Fruit fly (Drosophila melanogaster): ENCODE data around the gene east.

The east gene

DNA sequence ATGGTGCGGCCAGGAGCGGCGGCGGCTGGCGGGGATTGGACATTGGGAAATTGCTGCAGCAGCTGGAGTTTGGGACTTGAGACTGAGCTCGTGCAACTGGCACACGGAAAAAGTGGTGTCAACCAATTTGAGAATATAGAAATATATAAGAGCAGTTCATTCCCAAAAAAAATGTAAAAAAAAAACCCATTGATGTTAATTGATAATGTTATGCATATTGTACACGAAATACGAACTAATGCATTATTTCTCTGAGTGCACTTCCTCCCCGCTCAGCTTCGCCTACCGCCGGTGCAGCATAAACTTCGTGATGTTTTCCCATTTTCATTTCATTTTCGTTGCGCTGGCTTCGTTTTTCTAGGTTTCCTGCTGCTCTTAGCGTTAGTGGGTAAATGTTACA, 31.0 kb upstream of the east start:
- TF ChIP-seq rn (GFP tag; IDR thresholded peaks at IDR 0.05) (peak; percentile 70), CG32121 (GFP tag; IDR thresholded peaks at IDR 0.05) (peak; percentile 86), fd96Ca (GFP tag; IDR thresholded peaks at IDR 0.05) (peak; percentile 84), CG4496 (GFP tag; IDR thresholded peaks at IDR 0.05) (peak; percentile 88), CG13204 (GFP tag; optimal IDR thresholded peaks at IDR 0.05) (no peak), CG8301 (tag; optimal IDR thresholded peaks at IDR 0.05) (peak; percentile 37), D1 (tag; optimal IDR thresholded peaks at IDR 0.05) (no peak), CG14655 (GFP tag; optimal IDR thresholded peaks at IDR 0.05) (peak; percentile 50), CG34367 (tag; optimal IDR thresholded peaks at IDR 0.05) (no peak), CG9948 (tag; optimal IDR thresholded peaks at IDR 0.05) (no peak), Snoo (tag; optimal IDR thresholded peaks at IDR 0.05) (no peak), CG8159 (tag; optimal IDR thresholded peaks at IDR 0.05) (no peak), CG17806 (tag; optimal IDR thresholded peaks at IDR 0.05) (no peak), Pif1A (GFP tag; optimal IDR thresholded peaks at IDR 0.05) (no peak), Pif1B (GFP tag; optimal IDR thresholded peaks at IDR 0.05) (no peak), EcR (GFP tag; optimal IDR thresholded peaks at IDR 0.05) (no peak), gl (tag; optimal IDR thresholded peaks at IDR 0.05) (no peak), Ets98B (GFP tag; IDR thresholded peaks at IDR 0.05) (peak; percentile 86), CG10348 (GFP tag; IDR thresholded peaks at IDR 0.05) (0 out of 2 replicates have a peak, but pooled peaks have one; percentile 17), CG12605 (GFP tag; IDR thresholded peaks at IDR 0.05) (peak; percentile 48), CG15710 (tag; optimal IDR thresholded peaks at IDR 0.05) (no peak)

DNA sequence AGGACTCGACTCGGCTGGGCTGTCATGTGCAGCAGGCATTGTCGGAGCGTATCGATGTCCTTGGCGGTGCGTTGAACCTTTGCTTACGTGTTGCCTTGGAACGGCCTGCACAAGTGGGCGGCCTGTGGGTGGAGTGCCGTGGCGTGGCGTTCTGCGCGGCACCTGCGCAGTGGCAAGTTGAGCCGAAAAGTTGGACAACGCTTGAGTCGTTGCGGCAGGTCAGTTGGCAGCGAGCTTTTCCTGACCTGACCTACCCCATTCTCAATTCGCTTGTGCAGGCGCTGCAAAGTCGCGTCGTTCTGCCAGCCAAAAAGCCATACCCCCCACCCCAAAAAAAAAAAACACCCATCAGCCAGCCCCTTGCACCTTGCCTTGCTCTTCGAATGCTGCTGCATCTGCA, 28.9 kb upstream of the east start:
- peak; percentile 49 for TF ChIP-seq EcR (GFP tag; optimal IDR thresholded peaks at IDR 0.05)
- TF ChIP-seq CG9948 (tag; optimal IDR thresholded peaks at IDR 0.05): no peak
- TF ChIP-seq Ets98B (GFP tag; IDR thresholded peaks at IDR 0.05): no peak
- no peak for TF ChIP-seq CG8159 (tag; optimal IDR thresholded peaks at IDR 0.05)
- TF ChIP-seq CG17806 (tag; optimal IDR thresholded peaks at IDR 0.05): no peak
- TF ChIP-seq CG10348 (GFP tag; IDR thresholded peaks at IDR 0.05): no peak

DNA sequence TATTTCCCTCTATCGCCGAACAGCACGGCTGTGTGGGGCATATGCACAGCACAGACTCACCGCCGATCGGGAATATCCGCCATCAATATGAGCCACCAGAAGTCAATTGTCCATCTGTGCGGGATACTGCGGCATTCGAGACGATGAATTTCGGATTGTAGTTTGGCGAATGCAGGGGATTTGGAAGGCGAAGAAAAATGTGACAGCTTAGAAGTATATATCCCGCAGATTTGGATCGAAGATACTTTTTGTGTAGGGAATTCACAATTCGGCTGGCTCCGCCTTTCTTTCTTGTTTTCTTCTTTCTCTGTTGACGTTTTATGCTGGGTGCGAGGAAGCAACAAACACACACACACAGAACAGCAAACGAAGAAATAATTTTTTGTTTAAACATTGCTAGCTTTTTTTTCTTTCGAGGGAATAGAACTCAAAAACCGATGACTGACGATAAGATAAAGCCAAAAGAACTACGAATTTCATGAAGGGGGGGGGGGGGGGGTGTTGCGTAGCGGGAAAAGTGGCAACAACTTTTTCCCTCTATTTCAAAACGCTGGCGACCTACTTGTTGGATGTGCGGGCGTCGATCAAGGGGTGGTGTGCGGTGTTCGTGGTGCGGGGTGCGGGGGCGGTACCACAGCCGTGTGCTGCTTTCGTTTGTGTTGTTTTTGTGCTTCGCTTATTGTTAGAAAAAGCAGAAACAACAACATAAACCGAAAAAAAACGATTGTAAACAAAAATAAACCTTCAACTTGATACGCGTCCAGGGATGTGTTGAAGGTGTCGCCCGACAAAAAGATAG, 26.3 kb upstream of the east start:
- TF ChIP-seq CG8301 (tag; optimal IDR thresholded peaks at IDR 0.05) (peak; percentile 37), CG12605 (GFP tag; IDR thresholded peaks at IDR 0.05) (0 out of 2 replicates have a peak, but pooled peaks have one; percentile 23), CG10348 (GFP tag; IDR thresholded peaks at IDR 0.05) (no peak), fd96Ca (GFP tag; IDR thresholded peaks at IDR 0.05) (peak; percentile 68), CG4496 (GFP tag; IDR thresholded peaks at IDR 0.05) (peak; percentile 71), CG14655 (GFP tag; optimal IDR thresholded peaks at IDR 0.05) (peak; percentile 22), CG32121 (GFP tag; IDR thresholded peaks at IDR 0.05) (peak; percentile 29), Ets98B (GFP tag; IDR thresholded peaks at IDR 0.05) (peak; percentile 49; the same call in 1 of the 2 replicates), D1 (tag; optimal IDR thresholded peaks at IDR 0.05) (no peak), gl (tag; optimal IDR thresholded peaks at IDR 0.05) (no peak)

DNA sequence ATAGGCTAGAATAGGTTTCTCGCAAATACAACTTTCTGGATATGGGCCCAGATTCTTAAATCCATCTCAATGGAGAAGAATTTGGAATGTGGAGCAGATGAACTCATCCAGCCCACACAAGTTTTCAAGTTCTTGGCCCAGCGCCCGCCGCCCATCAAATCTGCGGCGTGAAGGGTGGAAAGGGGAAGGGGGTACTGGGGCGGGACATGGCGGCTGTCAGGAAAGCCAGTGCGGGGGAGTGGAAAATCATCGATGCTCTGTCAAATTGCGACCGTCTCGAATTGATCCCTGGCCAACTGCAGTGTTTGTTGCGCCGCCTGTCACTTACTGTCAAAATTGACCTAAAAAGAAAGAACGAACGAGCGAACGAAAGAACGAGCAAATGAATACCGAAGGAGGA, 25.1 kb upstream of the east start:
- TF ChIP-seq rn (GFP tag; IDR thresholded peaks at IDR 0.05): no peak
- TF ChIP-seq CG34367 (tag; optimal IDR thresholded peaks at IDR 0.05): no peak
- TF ChIP-seq Pif1B (GFP tag; optimal IDR thresholded peaks at IDR 0.05): no peak
- no peak for TF ChIP-seq CG9948 (tag; optimal IDR thresholded peaks at IDR 0.05)
- no peak for TF ChIP-seq fd96Ca (GFP tag; IDR thresholded peaks at IDR 0.05)
- no peak for TF ChIP-seq Ets98B (GFP tag; IDR thresholded peaks at IDR 0.05)
- no peak for TF ChIP-seq CG13204 (GFP tag; optimal IDR thresholded peaks at IDR 0.05)
- TF ChIP-seq CG8301 (tag; optimal IDR thresholded peaks at IDR 0.05): no peak
- no peak for TF ChIP-seq EcR (GFP tag; optimal IDR thresholded peaks at IDR 0.05)
- no peak for TF ChIP-seq CG17806 (tag; optimal IDR thresholded peaks at IDR 0.05)

DNA sequence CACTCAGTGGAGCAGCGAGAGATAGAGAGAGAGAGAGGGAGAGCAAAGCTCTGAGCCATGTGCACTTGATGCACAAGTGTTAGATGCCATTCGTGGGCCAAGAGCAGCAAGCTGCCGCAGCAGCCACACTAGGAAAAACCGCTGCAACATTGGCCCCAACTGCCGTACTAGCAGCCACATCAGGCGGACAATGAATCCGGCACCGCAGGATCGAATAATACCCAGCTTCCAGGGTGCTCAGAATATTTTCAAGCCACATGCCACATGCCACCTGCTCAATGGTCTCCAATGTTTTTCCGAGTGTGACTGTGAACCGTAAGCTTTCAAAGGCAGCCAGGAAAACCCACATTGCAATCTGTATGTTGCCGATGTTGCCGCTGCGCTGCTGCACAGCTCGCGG, 22.0 kb upstream of the east start:
- no peak for TF ChIP-seq D1 (tag; optimal IDR thresholded peaks at IDR 0.05)
- TF ChIP-seq rn (GFP tag; IDR thresholded peaks at IDR 0.05): peak; percentile 81
- peak; percentile 84 for TF ChIP-seq CG12605 (GFP tag; IDR thresholded peaks at IDR 0.05)
- no peak for TF ChIP-seq CG15710 (tag; optimal IDR thresholded peaks at IDR 0.05)
- TF ChIP-seq Ets98B (GFP tag; IDR thresholded peaks at IDR 0.05): peak; percentile 92
- no peak for TF ChIP-seq EcR (GFP tag; optimal IDR thresholded peaks at IDR 0.05)
- peak; percentile 15 for TF ChIP-seq Pif1B (GFP tag; optimal IDR thresholded peaks at IDR 0.05)
- TF ChIP-seq CG13204 (GFP tag; optimal IDR thresholded peaks at IDR 0.05): no peak
- peak; percentile 96 for TF ChIP-seq CG4496 (GFP tag; IDR thresholded peaks at IDR 0.05)
- no peak for TF ChIP-seq Snoo (tag; optimal IDR thresholded peaks at IDR 0.05)
- TF ChIP-seq CG17806 (tag; optimal IDR thresholded peaks at IDR 0.05): peak; percentile 11
- no peak for TF ChIP-seq CG34367 (tag; optimal IDR thresholded peaks at IDR 0.05)
- TF ChIP-seq CG14655 (GFP tag; optimal IDR thresholded peaks at IDR 0.05): peak; percentile 75
- peak; percentile 94 for TF ChIP-seq fd96Ca (GFP tag; IDR thresholded peaks at IDR 0.05)
- peak; percentile 89 for TF ChIP-seq CG10348 (GFP tag; IDR thresholded peaks at IDR 0.05)
- no peak for TF ChIP-seq CG8159 (tag; optimal IDR thresholded peaks at IDR 0.05)
- peak; percentile 40 for TF ChIP-seq Pif1A (GFP tag; optimal IDR thresholded peaks at IDR 0.05)
- TF ChIP-seq CG8301 (tag; optimal IDR thresholded peaks at IDR 0.05): peak; percentile 74
- TF ChIP-seq gl (tag; optimal IDR thresholded peaks at IDR 0.05): no peak
- peak; percentile 35 for TF ChIP-seq CG9948 (tag; optimal IDR thresholded peaks at IDR 0.05)
- TF ChIP-seq CG32121 (GFP tag; IDR thresholded peaks at IDR 0.05): peak; percentile 96

DNA sequence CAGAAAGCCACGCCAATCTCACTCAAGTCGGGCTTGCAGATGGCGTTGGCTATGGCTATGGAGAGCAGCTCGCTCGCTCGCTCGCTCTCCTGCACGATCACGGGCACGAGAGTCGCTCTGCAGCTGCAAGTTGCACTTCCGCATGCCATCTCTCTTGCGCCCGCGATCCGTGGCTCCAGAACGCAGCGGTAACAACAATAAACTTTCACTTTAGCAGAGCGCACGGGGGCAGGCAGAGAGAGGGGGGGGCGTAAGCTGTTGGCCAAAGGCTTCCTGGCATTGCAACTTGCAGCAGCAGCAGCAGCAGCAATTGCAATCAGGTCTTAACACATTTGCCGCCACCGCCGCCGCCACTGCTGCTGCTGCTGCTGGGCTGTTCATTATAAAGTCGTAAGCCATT, 20.7 kb upstream of the east start:
- TF ChIP-seq CG4496 (GFP tag; IDR thresholded peaks at IDR 0.05) (peak; percentile 24; the same call in 1 of the 3 replicates), CG10348 (GFP tag; IDR thresholded peaks at IDR 0.05) (no peak), Snoo (tag; optimal IDR thresholded peaks at IDR 0.05) (no peak), EcR (GFP tag; optimal IDR thresholded peaks at IDR 0.05) (no peak)
